Worm (Caenorhabditis elegans) whole organism, midembryonic: ENCODE measurements around the gene F38E9.6.

Experiments used
- T22C8.4 ChIP-seq: fragments of 200-800 bp; sonication (Bioruptor generic); IDR thresholded peaks from 2 replicates; pipeline ENCODE4 v1.3.6; 2022; ENCODE audit warnings: missing genetic modification characterization, missing compliant biosample characterization
- cog-1 ChIP-seq: sonication (generic microtip); optimal IDR thresholded peaks from 2 replicates; lab custom pipeline; 2016; ENCODE audit warnings: missing genetic modification characterization, missing compliant biosample characterization
- klf-2 ChIP-seq: fragments of 200-800 bp; sonication (Bioruptor generic); conservative IDR thresholded peaks from 2 replicates; pipeline ENCODE4 v1.3.6; 2022; ENCODE audit warnings: missing genetic modification reagents, missing genetic modification characterization, missing compliant biosample characterization
- ref-1 ChIP-seq: fragments of 200-800 bp; sonication (Bioruptor generic); conservative IDR thresholded peaks from 2 replicates; pipeline ENCODE4 v1.3.6; 2022; ENCODE audit warnings: missing genetic modification reagents, missing genetic modification characterization, missing compliant biosample characterization
- tab-1 ChIP-seq: fragments of 200-800 bp; sonication (Bioruptor generic); IDR thresholded peaks from 2 replicates; pipeline ENCODE4 v1.3.6; 2022; ENCODE audit warnings: missing genetic modification characterization, missing compliant biosample characterization
- ztf-29 ChIP-seq: fragments of 200-800 bp; sonication (Bioruptor generic); IDR thresholded peaks from 2 replicates; pipeline ENCODE4 v1.3.6; 2022; ENCODE audit warnings: missing genetic modification reagents, missing genetic modification characterization, missing compliant biosample characterization

- TF ChIP-seq T22C8.4 = no peak
- no peak for TF ChIP-seq cog-1
- TF ChIP-seq tab-1 = no peak
- TF ChIP-seq klf-2 (GFP tag; lab: Robert Waterston, UW) = no peak
- no peak for TF ChIP-seq ref-1 (GFP tag; lab: Robert Waterston, UW)
- TF ChIP-seq ztf-29 (GFP tag; lab: Robert Waterston, UW) = no peak
Measured at ce11 chrX:16470758-16471157, 38.5 kb downstream of the F38E9.6 start, which contains the start of gene F38E9.1.
